Worm (Caenorhabditis elegans) whole organism, L1 larva: ENCODE results near the gene egl-10.

ENCODE experiments used
- C04F5.9 ChIP-seq: sonication (generic microtip); optimal IDR thresholded peaks from 2 replicates; lab custom pipeline; 2016; ENCODE audit warnings: missing genetic modification characterization, missing compliant biosample characterization
- C34B4.2 ChIP-seq: sonication (generic microtip); optimal IDR thresholded peaks from 2 replicates; lab custom pipeline; 2017; ENCODE audit warnings: mild to moderate bottlenecking, missing genetic modification characterization, missing compliant biosample characterization
- alr-1 ChIP-seq: fragments of 200-800 bp; sonication (Bioruptor generic); optimal IDR thresholded peaks from 2 replicates; lab custom pipeline; 2018; ENCODE audit warnings: borderline replicate concordance, mild to moderate bottlenecking, missing genetic modification characterization, missing compliant biosample characterization
- ama-1 ChIP-seq: fragments of 150-350 bp; optimal IDR thresholded peaks from 2 replicates; lab custom pipeline; 2014
- blmp-1 ChIP-seq: fragments of 150-350 bp; optimal IDR thresholded peaks from 2 replicates; lab custom pipeline; 2014; ENCODE audit warnings: missing biosample characterization, missing genetic modification characterization
- ceh-82 ChIP-seq, 3 experiments: fragments of 150-350 bp in 1 of 3; sonication (generic microtip) in 2 of 3; optimal IDR thresholded peaks; 2 replicates each; lab custom pipeline; 2014 to 2017; ENCODE audit warnings: missing biosample characterization in 3 of 3, missing genetic modification characterization in 3 of 3
- ceh-90 ChIP-seq: sonication (generic microtip); optimal IDR thresholded peaks from 2 replicates; lab custom pipeline; 2016; ENCODE audit warnings: missing genetic modification characterization, missing compliant biosample characterization
- dsc-1 ChIP-seq: sonication (generic microtip); optimal IDR thresholded peaks from 2 replicates; lab custom pipeline; 2016; ENCODE audit warnings: mild to moderate bottlenecking, missing genetic modification characterization, missing compliant biosample characterization
- efl-1 ChIP-seq, 4 experiments: fragments of 150-350 bp; optimal IDR thresholded peaks in 3 of 4; peaks in 1 of 4; 1 replicate in 1 of 4; 2 replicates in 3 of 4; lab custom pipeline; 2014; ENCODE audit warnings: missing biosample characterization in 2 of 4, missing genetic modification characterization in 2 of 4, missing genetic modification reagents in 2 of 4
- efl-3 ChIP-seq: fragments of 200-800 bp; sonication (Bioruptor generic); optimal IDR thresholded peaks from 2 replicates; lab custom pipeline; 2018; ENCODE audit warnings: mild to moderate bottlenecking, missing genetic modification characterization, missing compliant biosample characterization
- elt-2 ChIP-seq: sonication (generic microtip); optimal IDR thresholded peaks from 2 replicates; lab custom pipeline; 2016; ENCODE audit warnings: missing genetic modification characterization, mild to moderate bottlenecking, inconsistent platforms, missing compliant biosample characterization, missing genetic modification reagents
- fkh-10 ChIP-seq: sonication (generic microtip); optimal IDR thresholded peaks from 2 replicates; lab custom pipeline; 2017; ENCODE audit warnings: missing biosample characterization, missing genetic modification reagents, missing genetic modification characterization
- fkh-4 ChIP-seq: sonication (generic microtip); optimal IDR thresholded peaks from 2 replicates; lab custom pipeline; 2016; ENCODE audit warnings: missing compliant biosample characterization, missing genetic modification characterization, borderline replicate concordance
- fkh-8 ChIP-seq: sonication (generic microtip); optimal IDR thresholded peaks from 2 replicates; lab custom pipeline; 2016; ENCODE audit warnings: mild to moderate bottlenecking, missing genetic modification characterization, missing compliant biosample characterization
- fos-1 ChIP-seq: fragments of 150-350 bp; optimal IDR thresholded peaks from 2 replicates; lab custom pipeline; 2014; ENCODE audit warnings: missing biosample characterization, missing genetic modification characterization
- lin-14 ChIP-seq: fragments of 200-800 bp; sonication (Bioruptor generic); optimal IDR thresholded peaks from 2 replicates; lab custom pipeline; 2018; ENCODE audit warnings: mild to moderate bottlenecking, missing genetic modification characterization, moderate library complexity, missing compliant biosample characterization
- lin-35 ChIP-seq, 2 experiments: fragments of 150-350 bp; optimal IDR thresholded peaks; 2 replicates each; lab custom pipeline; 2014; ENCODE audit warnings: missing biosample characterization in 2 of 2, missing genetic modification characterization in 2 of 2, missing genetic modification reagents in 2 of 2
- lin-39 ChIP-seq: fragments of 150-350 bp; optimal IDR thresholded peaks from 2 replicates; lab custom pipeline; 2014; ENCODE audit warnings: missing biosample characterization, missing genetic modification reagents, missing genetic modification characterization
- lir-3 ChIP-seq: sonication (generic microtip); optimal IDR thresholded peaks from 2 replicates; lab custom pipeline; 2016; ENCODE audit warnings: mild to moderate bottlenecking, missing genetic modification characterization, moderate library complexity, missing compliant biosample characterization; ENCODE audit not compliant: poor library complexity
- lsy-2 ChIP-seq, 2 experiments: fragments of 150-350 bp; optimal IDR thresholded peaks; 2 replicates each; lab custom pipeline; 2014; ENCODE audit warnings: missing biosample characterization in 2 of 2, missing genetic modification characterization in 2 of 2
- mab-9 ChIP-seq: fragments of 200-800 bp; sonication (Bioruptor generic); IDR thresholded peaks from 2 replicates; pipeline ENCODE4 v1.3.6; 2022; ENCODE audit warnings: missing genetic modification reagents, missing genetic modification characterization, missing compliant biosample characterization
- mep-1 ChIP-seq: fragments of 150-350 bp; optimal IDR thresholded peaks from 2 replicates; lab custom pipeline; 2014; ENCODE audit warnings: missing biosample characterization, missing genetic modification characterization
- nhr-19 ChIP-seq: fragments of 200-800 bp; sonication (Bioruptor generic); conservative IDR thresholded peaks from 2 replicates; pipeline ENCODE4 v1.3.6; 2022; ENCODE audit warnings: missing genetic modification characterization, missing compliant biosample characterization
- nhr-20 ChIP-seq: sonication (generic microtip); optimal IDR thresholded peaks from 2 replicates; lab custom pipeline; 2016; ENCODE audit warnings: mild to moderate bottlenecking, missing genetic modification characterization, missing compliant biosample characterization
- nhr-47 ChIP-seq: sonication (generic microtip); optimal IDR thresholded peaks from 2 replicates; lab custom pipeline; 2016; ENCODE audit warnings: mild to moderate bottlenecking, missing genetic modification characterization, moderate library complexity, missing compliant biosample characterization
- nhr-71 ChIP-seq: sonication (generic microtip); optimal IDR thresholded peaks from 2 replicates; lab custom pipeline; 2016; ENCODE audit warnings: mild to moderate bottlenecking, missing genetic modification characterization, moderate library complexity, missing compliant biosample characterization
- nhr-77 ChIP-seq: fragments of 150-350 bp; optimal IDR thresholded peaks from 2 replicates; lab custom pipeline; 2014; ENCODE audit warnings: missing biosample characterization, missing genetic modification characterization
- nhr-85 ChIP-seq: sonication (generic microtip); peaks from one replicate; lab custom pipeline; 2016; ENCODE audit warnings: missing genetic modification characterization, inconsistent platforms, missing compliant biosample characterization
- rnt-1 ChIP-seq: sonication (generic microtip); optimal IDR thresholded peaks from 2 replicates; lab custom pipeline; 2016; ENCODE audit warnings: mild to moderate bottlenecking, missing genetic modification characterization, moderate library complexity, missing compliant biosample characterization
- snu-23 ChIP-seq: sonication (generic microtip); optimal IDR thresholded peaks from 2 replicates; lab custom pipeline; 2016; ENCODE audit warnings: missing genetic modification characterization, missing compliant biosample characterization
- sox-4 ChIP-seq: sonication (generic microtip); optimal IDR thresholded peaks from 2 replicates; lab custom pipeline; 2016; ENCODE audit warnings: missing genetic modification characterization, missing compliant biosample characterization
- sptf-1 ChIP-seq: fragments of 150-350 bp; optimal IDR thresholded peaks from 2 replicates; lab custom pipeline; 2014; ENCODE audit warnings: missing biosample characterization, missing genetic modification characterization
- sup-37 ChIP-seq: fragments of 200-800 bp; sonication (Bioruptor generic); optimal IDR thresholded peaks from 2 replicates; lab custom pipeline; 2018; ENCODE audit warnings: mild to moderate bottlenecking, missing genetic modification characterization, missing compliant biosample characterization
- unc-130 ChIP-seq: fragments of 150-350 bp; optimal IDR thresholded peaks from 2 replicates; lab custom pipeline; 2017; ENCODE audit warnings: missing biosample characterization, missing genetic modification characterization, inconsistent platforms
- unc-30 ChIP-seq: sonication (generic microtip); optimal IDR thresholded peaks from 2 replicates; lab custom pipeline; 2017; ENCODE audit warnings: missing biosample characterization, missing genetic modification characterization
- ztf-11 ChIP-seq, 2 experiments: sonication (generic microtip); optimal IDR thresholded peaks; 2 replicates each; lab custom pipeline; 2016 to 2017; ENCODE audit warnings: missing genetic modification characterization in 2 of 2, missing biosample characterization in 1 of 2, missing compliant biosample characterization in 1 of 2

Gene egl-10

DNA sequence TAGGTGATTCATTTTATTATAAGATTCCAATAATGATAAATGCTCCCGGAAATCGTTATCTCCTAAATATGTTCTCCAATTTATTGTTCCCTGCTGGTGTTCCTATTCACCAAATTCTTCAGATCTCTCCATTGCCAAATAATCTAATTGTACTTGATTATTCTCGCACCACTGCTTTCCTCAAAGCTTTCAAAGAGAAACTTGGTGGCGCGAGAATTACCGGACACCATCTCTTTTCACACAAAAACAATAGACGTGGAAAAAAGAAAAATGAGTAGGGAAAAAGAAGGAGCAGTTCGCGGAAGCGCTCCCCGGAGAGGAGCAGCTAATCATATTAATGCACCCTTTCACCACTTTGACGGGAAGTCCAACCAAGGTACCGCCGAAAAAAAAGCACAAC is 41.4 kb downstream of the egl-10 start:
- TF ChIP-seq nhr-19 (GFP tag; lab: Robert Waterston, UW) (no peak), lin-14 (GFP tag; lab: Kevin White, UChicago) (peak; percentile 48), sup-37 (GFP tag; lab: Kevin White, UChicago) (no peak), C34B4.2 (tag; lab: Kevin White, UChicago) (no peak)
- TF ChIP-seq, all 84 proteins: peak for 1

DNA sequence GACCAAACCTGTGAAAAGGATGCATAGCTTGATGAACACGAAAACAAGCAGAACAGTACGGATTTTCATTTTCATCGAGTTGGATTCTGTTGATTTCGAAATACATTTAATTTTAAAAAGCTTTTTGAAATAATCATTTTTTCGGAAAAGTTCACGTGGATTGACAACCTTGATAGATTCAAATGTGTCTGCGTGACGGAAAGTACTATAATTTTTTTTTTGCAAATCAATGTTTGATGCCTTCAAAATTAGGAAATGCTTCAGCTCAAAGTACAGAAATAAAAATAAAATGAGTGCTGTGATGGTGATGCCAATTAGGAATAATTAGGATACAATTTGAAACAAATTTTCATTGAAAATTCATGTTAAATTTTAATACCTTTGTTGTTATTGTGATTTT is 42.0 kb downstream of the egl-10 start, which contains the start of gene C54D10.4:
Gene C54D10.4, minus strand, starts transcription at position 101 of the 400 bp plus-strand sequence.
- TF ChIP-seq ceh-82 (tag; optimal IDR thresholded peaks at IDR 0.05; lab: Kevin White, UChicago) (no peak), lin-39 (tag; lab: Kevin White, UChicago) (no peak), nhr-71 (tag; lab: Kevin White, UChicago) (no peak), lin-35 (GFP tag; optimal IDR thresholded peaks at IDR 0.05; lab: Kevin White, UChicago) (no peak)

ce11 chrV:12418292-12418691 is 44.5 kb downstream of the egl-10 start, which contains the start of gene C54D10.3:
TSS of gene C54D10.3 (plus strand) at chrV:12418592.
- TF ChIP-seq ama-1 (lab: Kevin White, UChicago), result no peak
- TF ChIP-seq snu-23, result no peak
- no peak for TF ChIP-seq fkh-4 (tag; lab: Kevin White, UChicago)

DNA sequence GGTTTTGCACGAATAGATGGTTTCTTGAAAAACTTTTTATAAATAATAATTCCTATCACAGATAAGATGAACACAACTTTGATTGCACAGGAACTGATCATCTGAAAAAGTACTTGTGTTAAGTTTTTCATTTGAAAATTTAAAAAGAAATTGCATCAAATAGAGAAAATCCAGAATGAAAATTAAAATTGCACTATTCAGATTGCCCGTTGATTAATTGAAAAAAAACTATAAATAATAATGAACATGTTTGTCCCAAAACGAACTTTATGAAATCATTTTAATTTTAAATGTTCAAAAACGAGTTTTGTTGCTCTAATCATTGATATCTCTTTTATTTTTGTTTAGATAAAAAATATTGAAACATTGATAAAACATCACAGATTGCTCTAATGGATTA is 45.5 kb downstream of the egl-10 start, which contains the start of gene cdr-3:
Gene cdr-3, minus strand, starts transcription at position 101 of the 400 bp plus-strand sequence.
- no peak for TF ChIP-seq rnt-1 (tag; lab: Kevin White, UChicago)
- no peak for TF ChIP-seq alr-1 (tag; lab: Kevin White, UChicago)
- no peak for TF ChIP-seq lsy-2 (tag; optimal IDR thresholded peaks at IDR 0.05; lab: Kevin White, UChicago)
- no peak for TF ChIP-seq sptf-1 (tag; lab: Kevin White, UChicago)

ce11 chrV:12415656-12416055 is 47.2 kb downstream of the egl-10 start, which contains the start of gene cdr-2:
TSS of gene cdr-2 (minus strand) at chrV:12415709.
- TF ChIP-seq elt-2 (tag; lab: Kevin White, UChicago) (peak; percentile 57), nhr-47 (tag; lab: Kevin White, UChicago) (no peak), efl-1 (optimal IDR thresholded peaks at IDR 0.05; lab: Kevin White, UChicago) (no peak), efl-1 (GFP tag; optimal IDR thresholded peaks at IDR 0.05 in 1 of 2; lab: Kevin White, UChicago) (peak in 1 of 2 experiments; percentile 48), lsy-2 (tag; optimal IDR thresholded peaks at IDR 0.05; lab: Kevin White, UChicago) (no peak), nhr-20 (tag; lab: Kevin White, UChicago) (peak; percentile 14)

- TF ChIP-seq unc-130 (tag; lab: Kevin White, UChicago) (no peak), lsy-2 (tag; optimal IDR thresholded peaks at IDR 0.05; lab: Kevin White, UChicago) (no peak), nhr-85 (tag; lab: Kevin White, UChicago) (no peak), fkh-8 (tag; lab: Kevin White, UChicago) (no peak), elt-2 (tag; lab: Kevin White, UChicago) (peak; percentile 13), C04F5.9 (tag; lab: Kevin White, UChicago) (no peak), ztf-11 (tag; optimal IDR thresholded peaks at IDR 0.05; lab: Kevin White, UChicago) (no peak)
These were observed 48.4 kb downstream of the egl-10 start for ce11 chrV:12414362-12414761.

DNA sequence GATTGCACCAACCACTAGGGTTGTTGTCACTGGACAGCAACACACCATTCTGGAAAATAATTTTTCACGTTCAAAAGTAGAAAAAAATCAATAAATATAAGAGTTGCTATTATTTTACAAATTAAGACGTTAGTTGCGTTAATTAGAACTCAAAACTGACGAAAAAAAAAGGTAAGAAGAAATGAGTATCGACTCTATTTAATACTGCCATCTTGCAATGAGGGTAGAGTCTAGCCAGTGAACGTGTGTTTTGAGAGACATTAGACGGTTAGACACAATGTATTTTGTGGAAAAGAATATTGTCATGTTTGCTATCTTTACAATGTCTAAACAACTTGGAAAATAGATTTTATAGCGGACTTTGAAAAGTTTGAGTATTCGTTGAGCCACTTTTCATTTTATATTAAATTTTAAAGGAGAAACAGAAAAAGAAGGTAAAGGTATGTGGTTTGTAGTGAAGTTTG is 49.1 kb downstream of the egl-10 start, which contains the start of gene cdr-6:
Gene cdr-6, minus strand, starts transcription at position 51 of the 464 bp plus-strand sequence.
- no peak for TF ChIP-seq fkh-8 (tag; lab: Kevin White, UChicago)
- TF ChIP-seq lin-35 (GFP tag; optimal IDR thresholded peaks at IDR 0.05; lab: Kevin White, UChicago), result peak in 1 of 2 experiments; percentile 6
- TF ChIP-seq ama-1 (lab: Kevin White, UChicago), result no peak
- TF ChIP-seq nhr-77 (tag; lab: Kevin White, UChicago), result no peak
- peak; percentile 42 for TF ChIP-seq lin-14 (GFP tag; lab: Kevin White, UChicago)
- TF ChIP-seq nhr-71 (tag; lab: Kevin White, UChicago), result peak; percentile 36
- no peak for TF ChIP-seq fkh-10 (GFP tag; lab: Kevin White, UChicago)
- TF ChIP-seq C04F5.9 (tag; lab: Kevin White, UChicago), result no peak
- TF ChIP-seq lir-3 (tag; lab: Kevin White, UChicago), result no peak
- no peak for TF ChIP-seq ceh-90 (tag; lab: Kevin White, UChicago)
- peak in 1 of 2 experiments; percentile 13 for TF ChIP-seq efl-1 (optimal IDR thresholded peaks at IDR 0.05; lab: Kevin White, UChicago)
- no peak for TF ChIP-seq efl-1 (GFP tag; optimal IDR thresholded peaks at IDR 0.05 in 1 of 2; lab: Kevin White, UChicago)
- no peak for TF ChIP-seq mab-9
- no peak for TF ChIP-seq dsc-1 (tag; lab: Kevin White, UChicago)
- TF ChIP-seq nhr-47 (tag; lab: Kevin White, UChicago), result no peak
- TF ChIP-seq lin-39 (tag; lab: Kevin White, UChicago), result no peak
- TF ChIP-seq efl-3, result no peak
- TF ChIP-seq blmp-1 (tag; lab: Kevin White, UChicago), result no peak
- TF ChIP-seq mep-1 (tag; lab: Kevin White, UChicago), result peak; percentile 5
- TF ChIP-seq unc-30, result no peak
- TF ChIP-seq fos-1, result no peak
- TF ChIP-seq sox-4 (tag; lab: Kevin White, UChicago), result no peak
- no peak for TF ChIP-seq sup-37 (GFP tag; lab: Kevin White, UChicago)
- no peak for TF ChIP-seq unc-130 (tag; lab: Kevin White, UChicago)
